Fruit fly (Drosophila melanogaster) whole organism, pupa: ENCODE measurements around the gene Cyt-b5-r.

ENCODE experiments used
- CG12605 ChIP-seq: fragments of 200-800 bp; sonication (Bioruptor generic); IDR thresholded peaks from 2 replicates; pipeline ENCODE4 v1.3.6; 2022; ENCODE audit warnings: missing biosample characterization, missing genetic modification characterization
- CG13204 ChIP-seq: fragments of 200-800 bp; sonication (Bioruptor generic); optimal IDR thresholded peaks from 2 replicates; lab custom pipeline; 2018; ENCODE audit warnings: missing biosample characterization, mild to moderate bottlenecking, missing genetic modification characterization, moderate library complexity
- CG17806 ChIP-seq: fragments of 200-800 bp; sonication (Bioruptor generic); optimal IDR thresholded peaks from 2 replicates; lab custom pipeline; 2018; ENCODE audit warnings: missing biosample characterization, mild to moderate bottlenecking, missing genetic modification characterization, moderate library complexity
- CG32121 ChIP-seq: fragments of 200-800 bp; sonication (Bioruptor generic); IDR thresholded peaks from 2 replicates; pipeline ENCODE4 v1.3.6; 2022; ENCODE audit warnings: missing biosample characterization, missing genetic modification characterization
- CG4496 ChIP-seq: fragments of 200-800 bp; sonication (Bioruptor generic); IDR thresholded peaks from 3 replicates; pipeline ENCODE4 v1.3.6; 2022; ENCODE audit warnings: missing biosample characterization, missing genetic modification characterization
- CG8159 ChIP-seq: fragments of 200-800 bp; sonication (Bioruptor generic); optimal IDR thresholded peaks from 3 replicates; lab custom pipeline; 2018; ENCODE audit warnings: missing biosample characterization, mild to moderate bottlenecking, missing genetic modification characterization, moderate library complexity
- CG9948 ChIP-seq: fragments of 200-800 bp; sonication (Bioruptor generic); optimal IDR thresholded peaks from 2 replicates; lab custom pipeline; 2018; ENCODE audit warnings: missing biosample characterization, mild to moderate bottlenecking, missing genetic modification characterization, moderate library complexity
- EcR ChIP-seq: fragments of 200-800 bp; sonication (Bioruptor generic); optimal IDR thresholded peaks from 3 replicates; lab custom pipeline; 2019; ENCODE audit warnings: missing biosample characterization, missing genetic modification characterization, mild to moderate bottlenecking, moderate library complexity, missing genetic modification reagents
- Pif1B ChIP-seq: fragments of 200-800 bp; sonication (Bioruptor generic); optimal IDR thresholded peaks from 3 replicates; lab custom pipeline; 2016; ENCODE audit warnings: missing biosample characterization, missing genetic modification characterization
- fd96Ca ChIP-seq: fragments of 200-800 bp; sonication (Bioruptor generic); IDR thresholded peaks from 3 replicates; pipeline ENCODE4 v1.3.6; 2022; ENCODE audit warnings: missing biosample characterization, missing genetic modification characterization
- gl ChIP-seq: fragments of 200-800 bp; sonication (Bioruptor generic); optimal IDR thresholded peaks from 2 replicates; lab custom pipeline; 2018; ENCODE audit warnings: missing biosample characterization, mild to moderate bottlenecking, missing genetic modification characterization

DNA sequence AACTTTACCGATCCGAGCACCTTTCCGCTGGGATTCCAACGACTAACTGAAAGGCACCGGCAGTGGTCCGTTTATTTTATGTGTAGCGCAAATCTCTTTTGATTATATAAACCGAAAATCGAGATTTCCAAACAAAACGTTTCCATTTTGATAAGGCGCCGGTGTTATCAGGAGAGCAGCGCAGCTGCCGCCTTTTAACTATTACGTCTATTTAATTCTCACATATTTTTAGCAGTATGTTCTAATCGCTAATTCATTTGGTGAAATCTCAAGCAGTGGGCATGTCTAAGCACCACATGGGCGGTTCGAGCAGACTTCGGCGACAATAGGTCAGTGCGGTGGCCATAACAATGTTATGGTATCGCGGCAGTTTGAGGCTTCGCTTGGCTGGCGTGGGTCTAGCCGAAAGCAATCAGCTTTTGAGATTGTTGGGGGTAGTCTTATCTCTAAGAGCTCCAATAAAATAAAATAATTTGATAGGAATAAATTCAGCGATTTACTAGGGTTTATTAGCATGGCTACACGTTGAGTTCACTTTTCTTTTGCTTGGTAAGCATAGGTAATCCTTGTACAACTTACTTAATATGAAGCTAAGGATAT, at the start of gene Cyt-b5-r:
- TF ChIP-seq CG32121 (GFP tag; lab: Robert Waterston, UW): no peak
- no peak for TF ChIP-seq fd96Ca (GFP tag; lab: Robert Waterston, UW)
- TF ChIP-seq CG9948 (tag; lab: Kevin White, UChicago): no peak
- TF ChIP-seq Pif1B (GFP tag; lab: Kevin White, UChicago): no peak
- no peak for TF ChIP-seq CG8159 (tag; lab: Kevin White, UChicago)
- TF ChIP-seq CG4496: no peak
- no peak for TF ChIP-seq CG13204 (GFP tag; lab: Kevin White, UChicago)
- no peak for TF ChIP-seq CG12605
- no peak for TF ChIP-seq EcR (GFP tag; lab: Kevin White, UChicago)
- TF ChIP-seq CG17806 (tag; lab: Kevin White, UChicago): no peak
- TF ChIP-seq gl (tag; lab: Kevin White, UChicago): no peak
